Fruit fly (Drosophila melanogaster) whole organism, wandering third instar larva: Measurements from ENCODE around the gene TTLL5.

ENCODE experiments used
- HLH106 ChIP-seq: fragments of 200-800 bp; optimal IDR thresholded peaks from 3 replicates; lab custom pipeline; 2019; ENCODE audit warnings: missing biosample characterization, mild to moderate bottlenecking, missing genetic modification characterization, moderate library complexity
- Rel ChIP-seq, 2 experiments: fragments of 200-800 bp; sonication (Bioruptor generic) in 1 of 2; optimal IDR thresholded peaks; 2 replicates in 1 of 2; 3 replicates in 1 of 2; lab custom pipeline; 2016 to 2019; ENCODE audit warnings: mild to moderate bottlenecking in 2 of 2, missing biosample characterization in 2 of 2, missing genetic modification characterization in 2 of 2, moderate library complexity in 1 of 2
- fru ChIP-seq: fragments of 200-800 bp; sonication (Bioruptor generic); optimal IDR thresholded peaks from 3 replicates; lab custom pipeline; 2016; ENCODE audit warnings: missing biosample characterization, mild to moderate bottlenecking, missing genetic modification characterization
- lola ChIP-seq: fragments of >200 bp; optimal IDR thresholded peaks from 2 replicates; lab custom pipeline; 2017; ENCODE audit warnings: missing biosample characterization, missing genetic modification characterization
- pan ChIP-seq: fragments of >200 bp; optimal IDR thresholded peaks from 2 replicates; lab custom pipeline; 2017
- psq ChIP-seq: fragments of 200-800 bp; sonication (Bioruptor generic); optimal IDR thresholded peaks from 3 replicates; lab custom pipeline; 2017; ENCODE audit warnings: missing biosample characterization, mild to moderate bottlenecking, missing genetic modification characterization, moderate library complexity
- tai ChIP-seq: sonication (Bioruptor generic); optimal IDR thresholded peaks from 2 replicates; lab custom pipeline; 2016; ENCODE audit warnings: missing biosample characterization, missing genetic modification characterization
- woc ChIP-seq: sonication (Bioruptor generic); optimal IDR thresholded peaks from 2 replicates; lab custom pipeline; 2016; ENCODE audit warnings: missing biosample characterization, mild to moderate bottlenecking, missing genetic modification characterization

- TF ChIP-seq woc (GFP tag; lab: Kevin White, UChicago) (no peak), tai (no peak), pan (lab: Kevin White, UChicago) (no peak), Rel (GFP tag; optimal IDR thresholded peaks at IDR 0.05; lab: Kevin White, UChicago) (no peak), Rel (tag; optimal IDR thresholded peaks at IDR 0.05; lab: Kevin White, UChicago) (no peak), psq (GFP tag; lab: Kevin White, UChicago) (no peak), HLH106 (tag; lab: Kevin White, UChicago) (no peak), fru (GFP tag; lab: Kevin White, UChicago) (peak; percentile 4), lola (GFP tag; lab: Kevin White, UChicago) (no peak)
Measured at dm6 chr3R:25168259-25168972, 45.7 kb upstream of the TTLL5 start.
